Worm (Caenorhabditis elegans) whole organism, L3 larva: ENCODE data around the gene F12A10.8.
A peak's percentile ranks its signal among the peaks of the same experiment; 100 is the strongest.

ENCODE experiments used
- R02D3.7 ChIP-seq: fragments of 150-350 bp; optimal IDR thresholded peaks from 2 replicates; lab custom pipeline; 2014; ENCODE audit warnings: missing biosample characterization, missing genetic modification characterization
- ZK546.5 ChIP-seq: sonication (generic microtip); optimal IDR thresholded peaks from 2 replicates; lab custom pipeline; 2017; ENCODE audit warnings: missing biosample characterization, missing genetic modification characterization
- aly-2 ChIP-seq: fragments of 150-350 bp; optimal IDR thresholded peaks from 2 replicates; lab custom pipeline; 2014; ENCODE audit warnings: missing biosample characterization, missing genetic modification characterization
- ceh-28 ChIP-seq: fragments of 150-350 bp; optimal IDR thresholded peaks from 2 replicates; lab custom pipeline; 2014; ENCODE audit warnings: missing biosample characterization, missing genetic modification reagents, missing genetic modification characterization
- ceh-82 ChIP-seq: fragments of 150-350 bp; optimal IDR thresholded peaks from 2 replicates; lab custom pipeline; 2014; ENCODE audit warnings: missing biosample characterization, missing genetic modification characterization
- ceh-9 ChIP-seq: sonication (generic microtip); optimal IDR thresholded peaks from 2 replicates; lab custom pipeline; 2018; ENCODE audit warnings: missing biosample characterization, missing genetic modification characterization
- egl-27 ChIP-seq: sonication (generic microtip); optimal IDR thresholded peaks from 4 replicates; lab custom pipeline; 2017; ENCODE audit warnings: missing biosample characterization, missing genetic modification reagents, missing genetic modification characterization
- egl-5 ChIP-seq: fragments of 150-350 bp; optimal IDR thresholded peaks from 2 replicates; lab custom pipeline; 2017; ENCODE audit warnings: missing biosample characterization, missing genetic modification reagents, missing genetic modification characterization, inconsistent platforms
- elt-1 ChIP-seq: fragments of 150-350 bp; optimal IDR thresholded peaks from 2 replicates; lab custom pipeline; 2014; ENCODE audit warnings: missing biosample characterization, missing genetic modification characterization
- elt-2 ChIP-seq: sonication (generic microtip); optimal IDR thresholded peaks from 2 replicates; lab custom pipeline; 2016; ENCODE audit warnings: missing genetic modification reagents, mild to moderate bottlenecking, missing genetic modification characterization, missing compliant biosample characterization
- elt-3 ChIP-seq, 3 experiments: fragments of 150-350 bp in 1 of 3; sonication (generic microtip) in 2 of 3; optimal IDR thresholded peaks; 2 replicates in 2 of 3; 4 replicates in 1 of 3; lab custom pipeline; 2014 to 2017; ENCODE audit warnings: missing biosample characterization in 3 of 3, missing genetic modification characterization in 3 of 3
- eor-1 ChIP-seq, 2 experiments: fragments of 150-350 bp; optimal IDR thresholded peaks; 2 replicates each; lab custom pipeline; 2014 to 2018; ENCODE audit warnings: missing biosample characterization in 2 of 2, missing genetic modification characterization in 2 of 2
- fkh-10 ChIP-seq: sonication (generic microtip); optimal IDR thresholded peaks from 2 replicates; lab custom pipeline; 2017; ENCODE audit warnings: missing biosample characterization, missing genetic modification reagents, missing genetic modification characterization
- fkh-2 ChIP-seq: fragments of 150-350 bp; optimal IDR thresholded peaks from 2 replicates; lab custom pipeline; 2014; ENCODE audit warnings: missing biosample characterization, missing genetic modification reagents, missing genetic modification characterization
- fos-1 ChIP-seq: fragments of 150-350 bp; optimal IDR thresholded peaks from 2 replicates; lab custom pipeline; 2014; ENCODE audit warnings: missing biosample characterization, missing genetic modification characterization
- jun-1 ChIP-seq: fragments of 150-350 bp; optimal IDR thresholded peaks from 2 replicates; lab custom pipeline; 2014; ENCODE audit warnings: missing biosample characterization, missing genetic modification reagents, missing genetic modification characterization
- lin-15B ChIP-seq: fragments of 150-350 bp; optimal IDR thresholded peaks from 2 replicates; lab custom pipeline; 2014; ENCODE audit warnings: missing biosample characterization, missing genetic modification characterization
- lin-39 ChIP-seq: fragments of 150-350 bp; optimal IDR thresholded peaks from 2 replicates; lab custom pipeline; 2018; ENCODE audit warnings: missing biosample characterization, missing genetic modification reagents, missing genetic modification characterization
- lsy-12 ChIP-seq: sonication (generic microtip); optimal IDR thresholded peaks from 2 replicates; lab custom pipeline; 2016; ENCODE audit warnings: mild to moderate bottlenecking, missing genetic modification characterization, missing compliant biosample characterization
- mdl-1 ChIP-seq: fragments of 150-350 bp; optimal IDR thresholded peaks from 2 replicates; lab custom pipeline; 2014; ENCODE audit warnings: missing biosample characterization, missing genetic modification characterization
- mml-1 ChIP-seq: fragments of 150-350 bp; sonication (generic microtip); optimal IDR thresholded peaks from 3 replicates; lab custom pipeline; 2014; ENCODE audit warnings: missing biosample characterization, missing genetic modification characterization
- nfya-1 ChIP-seq: sonication (generic microtip); optimal IDR thresholded peaks from 2 replicates; lab custom pipeline; 2017; ENCODE audit warnings: missing genetic modification characterization, mild to moderate bottlenecking, missing compliant biosample characterization, antibody characterized with exemption, moderate library complexity; ENCODE audit not compliant: insufficient read depth
- nhr-11 ChIP-seq: fragments of 150-350 bp; optimal IDR thresholded peaks from 2 replicates; lab custom pipeline; 2014; ENCODE audit warnings: missing biosample characterization, missing genetic modification characterization
- nhr-12 ChIP-seq: fragments of 150-350 bp; optimal IDR thresholded peaks from 2 replicates; lab custom pipeline; 2014; ENCODE audit warnings: missing biosample characterization, missing genetic modification characterization
- nhr-237 ChIP-seq: fragments of 150-350 bp; optimal IDR thresholded peaks from 2 replicates; lab custom pipeline; 2014; ENCODE audit warnings: missing biosample characterization, missing genetic modification characterization
- nhr-25 ChIP-seq: sonication (generic microtip); optimal IDR thresholded peaks from 2 replicates; lab custom pipeline; 2017; ENCODE audit warnings: missing biosample characterization, missing genetic modification characterization
- nhr-28 ChIP-seq: fragments of 150-350 bp; optimal IDR thresholded peaks from 2 replicates; lab custom pipeline; 2014; ENCODE audit warnings: missing biosample characterization, missing genetic modification characterization
- nhr-43 ChIP-seq: sonication (generic microtip); optimal IDR thresholded peaks from 2 replicates; lab custom pipeline; 2016; ENCODE audit warnings: mild to moderate bottlenecking, missing genetic modification characterization, missing compliant biosample characterization; ENCODE audit not compliant: poor library complexity, severe bottlenecking
- nhr-67 ChIP-seq: fragments of 150-350 bp; optimal IDR thresholded peaks from 2 replicates; lab custom pipeline; 2014; ENCODE audit warnings: missing biosample characterization, missing genetic modification characterization
- nhr-77 ChIP-seq: fragments of 150-350 bp; optimal IDR thresholded peaks from 2 replicates; lab custom pipeline; 2014; ENCODE audit warnings: missing biosample characterization, missing genetic modification characterization
- pqm-1 ChIP-seq: fragments of 150-350 bp; optimal IDR thresholded peaks from 2 replicates; lab custom pipeline; 2017; ENCODE audit warnings: missing biosample characterization, missing genetic modification characterization, inconsistent platforms
- sea-2 ChIP-seq: fragments of 150-350 bp; sonication (generic microtip); optimal IDR thresholded peaks from 4 replicates; lab custom pipeline; 2014; ENCODE audit warnings: missing biosample characterization, missing genetic modification reagents, missing genetic modification characterization
- tbx-2 ChIP-seq: sonication (generic microtip); optimal IDR thresholded peaks from 2 replicates; lab custom pipeline; 2016; ENCODE audit warnings: mild to moderate bottlenecking, missing genetic modification characterization, missing compliant biosample characterization
- unc-39 ChIP-seq: sonication (generic microtip); optimal IDR thresholded peaks from 4 replicates; lab custom pipeline; 2017; ENCODE audit warnings: missing biosample characterization, missing genetic modification characterization
- unc-62 ChIP-seq: fragments of 150-350 bp; sonication (generic microtip); optimal IDR thresholded peaks from 4 replicates; lab custom pipeline; 2014; ENCODE audit warnings: missing biosample characterization, missing genetic modification reagents, missing genetic modification characterization
- zag-1 ChIP-seq: fragments of 150-350 bp; optimal IDR thresholded peaks from 2 replicates; lab custom pipeline; 2014; ENCODE audit warnings: missing biosample characterization, missing genetic modification characterization
- ztf-11 ChIP-seq: fragments of 150-350 bp; optimal IDR thresholded peaks from 2 replicates; lab custom pipeline; 2014; ENCODE audit warnings: missing biosample characterization, missing genetic modification characterization
- ztf-4 ChIP-seq: fragments of 150-350 bp; optimal IDR thresholded peaks from 2 replicates; lab custom pipeline; 2014; ENCODE audit warnings: missing biosample characterization, missing genetic modification characterization

The F12A10.8 gene

ce11 chrII:5500986-5501657, at the start of gene F12A10.8:
F12A10.8 (minus strand) TSS chrII:5501064.
- TF ChIP-seq ceh-82 = no peak
- peak; percentile 13 for TF ChIP-seq elt-2 (tag; lab: Kevin White, UChicago)
- TF ChIP-seq mml-1 (tag; lab: Kevin White, UChicago) = no peak
- TF ChIP-seq pqm-1 = no peak
- no peak for TF ChIP-seq unc-62 (GFP tag; lab: Kevin White, UChicago)
- TF ChIP-seq lin-15B = peak; percentile 76
- TF ChIP-seq ceh-28 (tag; lab: Kevin White, UChicago) = no peak
- TF ChIP-seq nhr-43 = no peak
- no peak for TF ChIP-seq ztf-4 (tag; lab: Kevin White, UChicago)
- TF ChIP-seq R02D3.7 = no peak
- peak; percentile 37 for TF ChIP-seq lin-39 (tag; lab: Kevin White, UChicago)
- no peak for TF ChIP-seq ceh-9 (tag; lab: Kevin White, UChicago)
- no peak for TF ChIP-seq jun-1 (tag; lab: Kevin White, UChicago)
- TF ChIP-seq nhr-237 (tag; lab: Kevin White, UChicago) = no peak
- TF ChIP-seq mdl-1 (tag; lab: Kevin White, UChicago) = no peak
- TF ChIP-seq nfya-1 = peak; percentile 44
- TF ChIP-seq aly-2 (tag; lab: Kevin White, UChicago) = no peak
- peak; percentile 5 for TF ChIP-seq elt-1 (tag; lab: Kevin White, UChicago)
- TF ChIP-seq fos-1 (tag; lab: Kevin White, UChicago) = no peak

ce11 chrII:5549746-5550145, 48.9 kb upstream of the F12A10.8 start, which contains the start of gene C17C3.6:
C17C3.6 (plus strand) TSS chrII:5550046.
- TF ChIP-seq nhr-77 (tag; lab: Kevin White, UChicago) = no peak
- no peak for TF ChIP-seq eor-1 (tag; optimal IDR thresholded peaks at IDR 0.05; lab: Kevin White, UChicago)
- no peak for TF ChIP-seq pqm-1
- no peak for TF ChIP-seq nhr-12
- TF ChIP-seq sea-2 (GFP tag; lab: Kevin White, UChicago) = no peak
- no peak for TF ChIP-seq elt-3 (tag; optimal IDR thresholded peaks at IDR 0.05; lab: Kevin White, UChicago)
- TF ChIP-seq nhr-237 (tag; lab: Kevin White, UChicago) = no peak
- TF ChIP-seq ceh-28 (tag; lab: Kevin White, UChicago) = no peak
- TF ChIP-seq lsy-12 (tag; lab: Kevin White, UChicago) = no peak
- no peak for TF ChIP-seq fkh-2 (tag; lab: Kevin White, UChicago)
- TF ChIP-seq egl-5 (tag; lab: Kevin White, UChicago) = no peak
- TF ChIP-seq ZK546.5 = no peak
- no peak for TF ChIP-seq ztf-11 (tag; lab: Kevin White, UChicago)
- TF ChIP-seq egl-27 (tag; lab: Kevin White, UChicago) = no peak
- TF ChIP-seq nhr-25 (tag; lab: Kevin White, UChicago) = no peak
- no peak for TF ChIP-seq ceh-82
- no peak for TF ChIP-seq nhr-43

ce11 chrII:5547442-5547894, 46.6 kb upstream of the F12A10.8 start, which contains the start of gene acdh-2:
acdh-2 (minus strand) TSS chrII:5547492.
- TF ChIP-seq nhr-43 (peak; percentile 18), nfya-1 (peak; percentile 35), nhr-28 (tag; lab: Kevin White, UChicago) (no peak)

ce11 chrII:5544764-5545163, 43.9 kb upstream of the F12A10.8 start, which contains the start of gene ins-13:
ins-13 (minus strand) TSS chrII:5544864.
- TF ChIP-seq nhr-25 (tag; lab: Kevin White, UChicago) (no peak), ceh-28 (tag; lab: Kevin White, UChicago) (no peak), eor-1 (tag; optimal IDR thresholded peaks at IDR 0.05; lab: Kevin White, UChicago) (no peak), fkh-2 (tag; lab: Kevin White, UChicago) (no peak), zag-1 (no peak), mdl-1 (tag; lab: Kevin White, UChicago) (no peak), tbx-2 (tag; lab: Kevin White, UChicago) (no peak), ztf-4 (tag; lab: Kevin White, UChicago) (no peak), jun-1 (tag; lab: Kevin White, UChicago) (no peak), nhr-11 (tag; lab: Kevin White, UChicago) (no peak), elt-3 (tag; optimal IDR thresholded peaks at IDR 0.05; lab: Kevin White, UChicago) (no peak), nhr-237 (tag; lab: Kevin White, UChicago) (no peak), unc-39 (tag; lab: Kevin White, UChicago) (no peak), nhr-67 (tag; lab: Kevin White, UChicago) (no peak), fos-1 (tag; lab: Kevin White, UChicago) (no peak), fkh-10 (GFP tag; lab: Kevin White, UChicago) (no peak), egl-27 (tag; lab: Kevin White, UChicago) (no peak), nhr-43 (no peak), ceh-9 (tag; lab: Kevin White, UChicago) (no peak), elt-2 (tag; lab: Kevin White, UChicago) (no peak)
- TF ChIP-seq, all 47 proteins: peak for 0
